Fruit fly (Drosophila melanogaster): ENCODE results near the gene CG8281.

The CG8281 gene

DNA sequence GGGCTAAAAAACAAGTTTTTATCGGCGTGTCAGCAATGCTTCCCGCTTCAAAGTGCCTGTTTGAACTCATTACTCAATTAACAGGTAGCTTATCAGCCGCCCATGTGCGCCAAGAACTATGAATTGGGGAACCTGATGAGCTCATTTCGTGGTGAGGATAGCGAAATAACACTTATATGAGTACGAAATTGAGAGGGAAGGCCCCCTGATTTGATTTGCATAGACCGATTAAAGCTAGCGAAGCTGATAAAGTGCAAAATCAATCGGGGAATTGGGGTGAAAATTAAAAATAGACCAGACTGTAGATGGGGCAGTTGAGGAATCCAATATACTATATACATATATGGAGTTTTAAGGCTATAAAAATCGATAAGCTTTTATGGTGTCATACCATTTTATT, 21.9 kb downstream of the CG8281 start:
- TF ChIP-seq CG17801 (GFP tag; optimal IDR thresholded peaks at IDR 0.05; ENCODE audit: partially characterized antibody), result no peak

dm6 chr3L:7934857-7935256, 22.6 kb downstream of the CG8281 start:
- no peak for TF ChIP-seq CG17801 (GFP tag; optimal IDR thresholded peaks at IDR 0.05; ENCODE audit: partially characterized antibody)

DNA sequence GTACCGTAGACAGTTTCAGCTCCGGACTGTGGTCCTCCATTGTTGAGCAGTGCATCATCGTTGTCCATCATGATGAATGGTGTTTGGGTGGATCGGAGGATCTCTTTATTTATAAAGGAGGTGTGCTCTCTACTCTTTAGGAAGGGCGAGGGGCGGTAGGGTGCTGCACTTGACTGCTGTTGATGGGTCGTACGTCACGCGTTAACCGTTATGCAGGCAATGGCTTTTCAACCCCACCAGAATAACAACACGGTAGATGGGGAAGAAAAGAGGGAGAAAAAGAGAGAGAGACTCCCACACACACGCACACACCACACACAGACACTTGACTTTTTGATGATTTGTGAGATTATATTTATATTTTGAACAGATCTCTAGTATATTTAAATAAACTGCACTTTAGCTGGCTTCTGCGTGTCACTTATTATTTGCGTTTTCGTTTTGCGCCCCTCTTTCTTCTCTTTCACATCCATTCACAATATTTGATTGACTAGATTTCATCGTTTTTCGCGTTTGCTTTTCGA, 23.2 kb downstream of the CG8281 start:
- no peak for TF ChIP-seq CG17801 (GFP tag; optimal IDR thresholded peaks at IDR 0.05; ENCODE audit: partially characterized antibody)

- peak; percentile 16 for TF ChIP-seq CG17801 (GFP tag; optimal IDR thresholded peaks at IDR 0.05; ENCODE audit: partially characterized antibody)
These were observed 23.8 kb downstream of the CG8281 start, which contains the start of the genes syd and Srp9 for dm6 chr3L:7935933-7936494. Gene syd, minus strand, starts transcription at chr3L:7936120. Gene Srp9, plus strand, starts transcription at chr3L:7936373.

dm6 chr3L:7938638-7939037, 26.4 kb downstream of the CG8281 start:
- TF ChIP-seq CG17801 (GFP tag; optimal IDR thresholded peaks at IDR 0.05; ENCODE audit: partially characterized antibody), result no peak

DNA sequence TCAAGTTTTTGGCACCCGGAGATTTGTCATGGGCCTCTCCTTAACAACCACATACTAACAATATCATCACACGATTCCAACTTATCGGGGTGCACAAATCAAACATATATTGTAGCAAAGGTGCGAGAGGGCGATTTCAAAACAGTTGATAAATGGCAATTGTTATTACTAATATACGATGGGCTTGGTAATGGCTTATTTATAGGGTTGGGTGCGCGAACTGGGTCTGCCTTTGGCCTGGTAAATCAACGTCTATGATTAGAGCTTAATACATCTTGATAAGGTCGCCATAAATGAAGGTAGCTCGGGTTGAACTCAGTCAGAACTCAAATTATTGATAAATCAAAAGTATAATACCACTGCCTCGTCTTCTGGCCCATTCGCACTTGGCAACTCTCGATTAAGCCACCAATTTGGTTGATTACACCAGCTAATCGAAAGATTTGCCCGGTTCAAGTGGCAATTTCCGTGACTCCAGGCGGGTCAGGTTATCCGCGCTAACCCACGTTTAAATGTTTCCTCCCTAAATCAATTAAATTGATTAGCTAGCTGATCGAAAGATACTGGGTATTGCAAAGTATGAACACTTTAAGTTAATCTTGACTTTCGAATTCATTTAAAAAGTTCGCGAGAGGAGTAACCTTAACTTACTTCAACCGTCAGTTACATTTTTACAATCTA, 28.4 kb downstream of the CG8281 start:
- TF ChIP-seq CG17801 (GFP tag; optimal IDR thresholded peaks at IDR 0.05; ENCODE audit: partially characterized antibody), result no peak

dm6 chr3L:7941514-7941913, 29.3 kb downstream of the CG8281 start:
- no peak for TF ChIP-seq CG17801 (GFP tag; optimal IDR thresholded peaks at IDR 0.05; ENCODE audit: partially characterized antibody)

dm6 chr3L:7942403-7942952, 30.2 kb downstream of the CG8281 start:
- no peak for TF ChIP-seq CG17801 (GFP tag; optimal IDR thresholded peaks at IDR 0.05; ENCODE audit: partially characterized antibody)

DNA sequence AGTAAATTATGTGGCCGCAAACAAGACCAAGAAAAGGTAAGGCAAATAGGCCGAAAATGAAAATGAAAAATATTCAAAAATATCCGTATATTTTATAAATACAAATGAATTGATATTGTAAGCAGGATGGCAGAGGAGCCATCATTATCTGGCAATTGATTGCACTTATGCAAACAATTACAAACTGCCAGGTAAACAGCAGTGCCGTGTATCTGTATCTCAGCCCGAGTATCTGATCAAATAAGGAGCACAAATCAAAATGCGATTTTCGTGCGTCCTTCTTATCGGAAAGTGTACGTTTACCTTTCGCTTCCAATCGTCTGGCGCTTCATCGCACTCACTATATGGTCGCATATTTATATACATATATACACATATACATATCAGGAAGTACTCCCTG, 30.8 kb downstream of the CG8281 start:
- TF ChIP-seq CG17801 (GFP tag; optimal IDR thresholded peaks at IDR 0.05; ENCODE audit: partially characterized antibody), result no peak

dm6 chr3L:7943950-7944349, 31.7 kb downstream of the CG8281 start:
- TF ChIP-seq CG17801 (GFP tag; optimal IDR thresholded peaks at IDR 0.05; ENCODE audit: partially characterized antibody), result no peak

DNA sequence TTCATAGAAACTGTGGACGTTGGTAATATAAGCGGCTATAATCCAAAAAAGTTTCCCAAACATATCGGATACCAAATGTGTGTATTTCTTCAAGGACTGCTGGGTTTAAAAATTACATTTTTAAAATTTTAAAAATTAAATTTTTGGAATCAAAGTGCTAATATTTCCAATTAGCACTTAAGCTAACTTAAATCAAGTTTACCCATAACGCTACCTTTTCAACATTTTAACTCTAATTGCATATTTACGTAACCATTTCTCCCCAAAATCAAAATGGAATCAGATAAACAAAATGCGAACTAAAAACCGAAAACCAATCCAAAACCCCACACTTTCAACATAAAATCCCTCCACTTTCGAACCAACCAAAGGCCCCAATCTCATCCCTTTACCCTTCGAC, 34.0 kb downstream of the CG8281 start, which contains the start of gene CG43880:
Gene CG43880, minus strand, starts transcription at position 101 of the 400 bp plus-strand sequence.
- TF ChIP-seq CG17801 (GFP tag; optimal IDR thresholded peaks at IDR 0.05; ENCODE audit: partially characterized antibody), result no peak

- TF ChIP-seq CG17801 (GFP tag; optimal IDR thresholded peaks at IDR 0.05; ENCODE audit: partially characterized antibody), result no peak
These were observed 35.6 kb downstream of the CG8281 start, which contains the start of gene exex for dm6 chr3L:7947880-7948286. Gene exex, plus strand, starts transcription at chr3L:7948186.

dm6 chr3L:7949778-7950177, 37.5 kb downstream of the CG8281 start:
- no peak for TF ChIP-seq CG17801 (GFP tag; optimal IDR thresholded peaks at IDR 0.05; ENCODE audit: partially characterized antibody)

DNA sequence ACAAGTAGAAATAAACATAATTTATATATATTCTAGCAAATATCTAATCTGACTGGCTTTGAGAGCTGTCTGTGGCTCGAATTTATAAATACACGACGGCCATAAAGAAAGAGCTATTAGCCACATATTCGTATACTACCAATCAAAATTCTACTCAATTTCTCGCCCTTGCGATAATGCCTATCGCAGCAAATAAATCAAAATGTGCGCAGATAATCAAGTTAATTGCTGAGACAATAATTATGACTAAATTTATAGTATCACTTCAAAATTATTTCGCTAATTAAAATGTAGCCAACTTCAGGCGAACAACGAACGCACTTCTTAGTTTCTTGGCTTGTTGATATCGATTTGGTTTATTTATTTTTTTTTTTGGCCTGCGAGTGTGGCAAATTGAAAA, 39.6 kb downstream of the CG8281 start:
- TF ChIP-seq CG17801 (GFP tag; optimal IDR thresholded peaks at IDR 0.05; ENCODE audit: partially characterized antibody), result no peak

dm6 chr3L:7952560-7952959, 40.3 kb downstream of the CG8281 start:
- TF ChIP-seq CG17801 (GFP tag; optimal IDR thresholded peaks at IDR 0.05; ENCODE audit: partially characterized antibody), result no peak

DNA sequence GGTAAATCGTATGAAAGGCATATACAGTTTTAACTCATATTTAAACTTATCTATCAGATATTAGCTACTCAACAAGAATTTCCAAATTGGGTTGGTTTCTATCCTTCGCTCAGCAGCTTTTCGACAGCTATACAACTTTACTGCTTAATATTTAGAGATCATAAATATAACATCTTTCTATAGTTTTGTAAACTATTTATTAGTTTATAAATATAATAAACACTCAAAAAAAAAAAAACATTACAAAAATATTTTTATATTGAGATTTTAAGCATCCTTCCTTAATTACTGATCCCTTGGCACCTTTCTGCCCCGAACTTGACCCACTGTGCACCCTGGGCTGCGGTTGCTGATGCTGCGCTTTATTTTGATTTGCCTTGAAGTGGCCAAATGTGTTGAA, 40.7 kb downstream of the CG8281 start:
- TF ChIP-seq CG17801 (GFP tag; optimal IDR thresholded peaks at IDR 0.05; ENCODE audit: partially characterized antibody), result no peak
